Worm (Caenorhabditis elegans) whole organism, midembryonic: ENCODE measurements around the gene fbxa-218.

Source experiments
- cog-1 ChIP-seq: sonication (generic microtip); optimal IDR thresholded peaks from 2 replicates; lab custom pipeline; 2016; ENCODE audit warnings: missing genetic modification characterization, missing compliant biosample characterization
- flt-1 ChIP-seq: fragments of 200-800 bp; sonication (Bioruptor generic); IDR thresholded peaks from 2 replicates; pipeline ENCODE4 v1.3.6; 2022; ENCODE audit warnings: missing genetic modification characterization, missing compliant biosample characterization
- klf-2 ChIP-seq: fragments of 200-800 bp; sonication (Bioruptor generic); conservative IDR thresholded peaks from 2 replicates; pipeline ENCODE4 v1.3.6; 2022; ENCODE audit warnings: missing genetic modification reagents, missing genetic modification characterization, missing compliant biosample characterization
- ref-1 ChIP-seq: fragments of 200-800 bp; sonication (Bioruptor generic); conservative IDR thresholded peaks from 2 replicates; pipeline ENCODE4 v1.3.6; 2022; ENCODE audit warnings: missing genetic modification reagents, missing genetic modification characterization, missing compliant biosample characterization
- tab-1 ChIP-seq: fragments of 200-800 bp; sonication (Bioruptor generic); IDR thresholded peaks from 2 replicates; pipeline ENCODE4 v1.3.6; 2022; ENCODE audit warnings: missing genetic modification characterization, missing compliant biosample characterization

DNA sequence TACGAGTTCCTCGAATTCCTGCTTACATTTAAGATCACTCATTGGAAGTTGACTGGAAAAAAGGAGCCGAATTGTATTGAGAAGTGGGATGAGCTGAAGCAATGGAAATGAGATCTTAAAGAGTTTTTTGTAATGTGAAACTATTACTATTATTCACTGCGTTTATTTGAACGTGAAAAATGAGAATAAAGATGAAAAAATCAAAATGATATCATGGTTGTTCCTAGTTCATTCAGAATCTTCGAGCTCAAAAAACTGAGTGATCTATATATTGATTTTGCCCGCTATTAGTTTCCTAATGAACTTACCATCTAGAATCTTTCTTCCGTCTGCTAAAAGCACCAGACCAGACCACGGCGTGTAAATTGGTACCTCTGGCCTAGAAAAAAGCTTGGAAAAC lies 705 bp downstream of the fbxa-218 start:
- TF ChIP-seq flt-1 (GFP tag; lab: Robert Waterston, UW) (no peak), ref-1 (no peak), cog-1 (tag; lab: Kevin White, UChicago) (no peak), tab-1 (no peak), klf-2 (GFP tag; lab: Robert Waterston, UW) (no peak)
